Fruit fly (Drosophila melanogaster): Measurements from ENCODE around the gene dsx-c73A.

The dsx-c73A gene

dm6 chr3L:16390793-16391192 is 61.0 kb downstream of the dsx-c73A start:
- TF ChIP-seq ttk (optimal IDR thresholded peaks at IDR 0.05) = no peak

- TF ChIP-seq psq (optimal IDR thresholded peaks at IDR 0.05) = no peak
- no peak for TF ChIP-seq Myc (optimal IDR thresholded peaks at IDR 0.05)
These were observed 65.7 kb downstream of the dsx-c73A start, which contains the start of the genes Agpat3 and RAF2 for dm6 chr3L:16385880-16386584. Gene Agpat3 (minus strand): TSS chr3L:16385957. Gene RAF2 (plus strand): TSS chr3L:16386327.

- TF ChIP-seq ttk (optimal IDR thresholded peaks at IDR 0.05) (no peak), psq (optimal IDR thresholded peaks at IDR 0.05) (no peak), Sin3A (optimal IDR thresholded peaks at IDR 0.05) (no peak), h (optimal IDR thresholded peaks at IDR 0.05) (no peak), Myc (optimal IDR thresholded peaks at IDR 0.05) (no peak), insv (optimal IDR thresholded peaks at IDR 0.05) (no peak)
These were observed 66.4 kb downstream of the dsx-c73A start for dm6 chr3L:16385252-16385879.

- no peak for TF ChIP-seq Myc (optimal IDR thresholded peaks at IDR 0.05)
- no peak for TF ChIP-seq insv (optimal IDR thresholded peaks at IDR 0.05)
- no peak for TF ChIP-seq Sin3A (optimal IDR thresholded peaks at IDR 0.05)
- TF ChIP-seq ttk (optimal IDR thresholded peaks at IDR 0.05) = no peak
These were observed 67.5 kb downstream of the dsx-c73A start for dm6 chr3L:16384145-16384705.

dm6 chr3L:16383056-16383455 is 68.7 kb downstream of the dsx-c73A start:
- TF ChIP-seq insv (optimal IDR thresholded peaks at IDR 0.05) = no peak
- TF ChIP-seq Myc (optimal IDR thresholded peaks at IDR 0.05) = no peak

dm6 chr3L:16381184-16381797 is 70.5 kb downstream of the dsx-c73A start, which contains the start of gene Agpat4:
Gene Agpat4 (minus strand): TSS chr3L:16381570.
- TF ChIP-seq h (optimal IDR thresholded peaks at IDR 0.05) (no peak), insv (optimal IDR thresholded peaks at IDR 0.05) (no peak), Sin3A (optimal IDR thresholded peaks at IDR 0.05) (no peak), Myc (optimal IDR thresholded peaks at IDR 0.05) (no peak), psq (optimal IDR thresholded peaks at IDR 0.05) (no peak), ttk (optimal IDR thresholded peaks at IDR 0.05) (no peak)

dm6 chr3L:16380770-16381169 is 71.0 kb downstream of the dsx-c73A start:
- no peak for TF ChIP-seq insv (optimal IDR thresholded peaks at IDR 0.05)
- TF ChIP-seq Myc (optimal IDR thresholded peaks at IDR 0.05) = no peak
- TF ChIP-seq ttk (optimal IDR thresholded peaks at IDR 0.05) = no peak
- TF ChIP-seq h (optimal IDR thresholded peaks at IDR 0.05) = no peak
- no peak for TF ChIP-seq Sin3A (optimal IDR thresholded peaks at IDR 0.05)

- TF ChIP-seq h (optimal IDR thresholded peaks at IDR 0.05) (no peak), insv (optimal IDR thresholded peaks at IDR 0.05) (no peak), ttk (optimal IDR thresholded peaks at IDR 0.05) (no peak), Sin3A (optimal IDR thresholded peaks at IDR 0.05) (no peak), psq (optimal IDR thresholded peaks at IDR 0.05) (no peak), Myc (optimal IDR thresholded peaks at IDR 0.05) (no peak)
These were observed 73.7 kb downstream of the dsx-c73A start, which contains the start of gene roq for dm6 chr3L:16377768-16378764. Gene roq (minus strand): TSS chr3L:16378566.
